Worm (Caenorhabditis elegans) whole organism, early embryonic: ENCODE data around the gene pah-1.

Experiments used
- B0310.2 ChIP-seq: sonication (generic microtip); optimal IDR thresholded peaks from 2 replicates; lab custom pipeline; 2016; ENCODE audit warnings: mild to moderate bottlenecking, missing genetic modification characterization, missing compliant biosample characterization
- F13C5.2 ChIP-seq: sonication (generic microtip); optimal IDR thresholded peaks from 2 replicates; lab custom pipeline; 2017; ENCODE audit warnings: mild to moderate bottlenecking, missing genetic modification characterization, inconsistent platforms, missing compliant biosample characterization
- aly-1 ChIP-seq: sonication (generic microtip); optimal IDR thresholded peaks from 2 replicates; lab custom pipeline; 2016; ENCODE audit warnings: missing genetic modification characterization, missing compliant biosample characterization
- ama-1 ChIP-seq: fragments of 150-350 bp; optimal IDR thresholded peaks from 2 replicates; lab custom pipeline; 2014
- ceh-13 ChIP-seq: fragments of 200-800 bp; sonication (Bioruptor generic); optimal IDR thresholded peaks from 2 replicates; lab custom pipeline; 2018; ENCODE audit warnings: mild to moderate bottlenecking, missing genetic modification characterization, missing compliant biosample characterization
- ceh-36 ChIP-seq: sonication (generic microtip); optimal IDR thresholded peaks from 2 replicates; lab custom pipeline; 2016; ENCODE audit warnings: missing genetic modification characterization, inconsistent platforms, missing compliant biosample characterization
- ets-7 ChIP-seq: sonication (generic microtip); optimal IDR thresholded peaks from 2 replicates; lab custom pipeline; 2016; ENCODE audit warnings: missing genotype, missing genetic modification characterization, missing compliant biosample characterization
- flt-1 ChIP-seq: fragments of 200-800 bp; sonication (Bioruptor generic); IDR thresholded peaks from 2 replicates; pipeline ENCODE4 v1.3.6; 2022; ENCODE audit warnings: missing genetic modification characterization, missing compliant biosample characterization
- hmbx-1 ChIP-seq: sonication (generic microtip); optimal IDR thresholded peaks from 2 replicates; lab custom pipeline; 2016; ENCODE audit warnings: mild to moderate bottlenecking, missing genetic modification characterization, missing compliant biosample characterization
- hmg-4 ChIP-seq: fragments of 200-800 bp; sonication (Bioruptor generic); optimal IDR thresholded peaks from 2 replicates; lab custom pipeline; 2018; ENCODE audit warnings: mild to moderate bottlenecking, missing genetic modification characterization, missing compliant biosample characterization
- hnd-1 ChIP-seq: sonication (generic microtip); optimal IDR thresholded peaks from 2 replicates; lab custom pipeline; 2016; ENCODE audit warnings: missing genetic modification characterization, missing compliant biosample characterization
- pes-1 ChIP-seq: fragments of 200-800 bp; sonication (Bioruptor generic); IDR thresholded peaks from 2 replicates; pipeline ENCODE4 v1.3.6; 2022; ENCODE audit warnings: missing genetic modification reagents, missing genetic modification characterization, missing compliant biosample characterization
- scrt-1 ChIP-seq: fragments of 200-800 bp; sonication (Bioruptor generic); IDR thresholded peaks from 2 replicates; pipeline ENCODE4 v1.3.6; 2022; ENCODE audit warnings: missing genetic modification characterization, missing compliant biosample characterization
- sea-1 ChIP-seq: fragments of 200-800 bp; sonication (Bioruptor generic); conservative IDR thresholded peaks from 2 replicates; pipeline ENCODE4 v1.3.6; 2022; ENCODE audit warnings: missing genetic modification characterization, missing compliant biosample characterization
- tbx-11 ChIP-seq: fragments of 200-800 bp; sonication (Bioruptor generic); IDR thresholded peaks from 2 replicates; pipeline ENCODE4 v1.3.6; 2022; ENCODE audit warnings: missing genetic modification characterization, missing compliant biosample characterization
- tbx-37 ChIP-seq: fragments of 200-800 bp; sonication (Bioruptor generic); conservative IDR thresholded peaks from 2 replicates; pipeline ENCODE4 v1.3.6; 2022; ENCODE audit warnings: missing genetic modification reagents, missing genetic modification characterization, missing compliant biosample characterization
- tra-4 ChIP-seq: sonication (generic microtip); optimal IDR thresholded peaks from 2 replicates; lab custom pipeline; 2017; ENCODE audit warnings: missing genetic modification characterization, missing compliant biosample characterization

The pah-1 gene

ce11 chrII:8789828-8790558, 23.2 kb upstream of the pah-1 start, which contains the start of gene F07H5.13:
F07H5.13 (plus strand) TSS chrII:8790557.
- TF ChIP-seq tbx-37 (no peak), aly-1 (tag; lab: Kevin White, UChicago) (peak; percentile 31), ets-7 (tag; lab: Kevin White, UChicago) (no peak), sea-1 (GFP tag; lab: Robert Waterston, UW) (no peak; the same call in 1 of the 2 replicates), F13C5.2 (tag; lab: Kevin White, UChicago) (no peak), scrt-1 (GFP tag; lab: Robert Waterston, UW) (no peak), hnd-1 (peak; percentile 19), ama-1 (lab: Kevin White, UChicago) (peak; percentile 50), tra-4 (no peak), hmg-4 (GFP tag; lab: Kevin White, UChicago) (peak; percentile 48), ceh-13 (no peak), B0310.2 (peak; percentile 48), flt-1 (no peak), hmbx-1 (tag; lab: Kevin White, UChicago) (no peak), pes-1 (no peak), tbx-11 (GFP tag; lab: Robert Waterston, UW) (no peak), ceh-36 (tag; lab: Kevin White, UChicago) (no peak)

DNA sequence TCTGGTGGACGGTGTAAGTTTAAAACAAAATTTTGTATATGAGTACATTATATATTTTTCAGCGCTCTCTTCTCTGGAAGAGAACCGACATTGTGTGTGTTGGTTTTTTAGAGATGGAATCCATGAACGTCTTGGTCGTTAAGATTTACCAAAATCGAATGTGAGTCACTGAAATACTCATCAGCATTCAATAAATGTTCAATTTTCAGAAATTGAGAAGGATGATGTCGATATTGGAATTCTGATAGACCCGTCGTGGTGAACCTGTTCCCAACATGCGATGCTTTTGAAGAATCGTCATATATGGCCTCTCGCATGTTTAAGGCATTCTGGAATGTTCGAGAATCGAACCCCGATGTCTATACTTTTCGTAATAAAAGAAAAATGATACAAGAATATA, 22.0 kb upstream of the pah-1 start:
- TF ChIP-seq sea-1 (GFP tag; lab: Robert Waterston, UW) (no peak), tbx-37 (no peak), ama-1 (lab: Kevin White, UChicago) (peak; percentile 19), F13C5.2 (tag; lab: Kevin White, UChicago) (no peak), tra-4 (no peak), ceh-13 (no peak), B0310.2 (no peak)

- no peak for TF ChIP-seq tra-4
- no peak for TF ChIP-seq tbx-11 (GFP tag; lab: Robert Waterston, UW)
- no peak for TF ChIP-seq hmg-4 (GFP tag; lab: Kevin White, UChicago)
- no peak for TF ChIP-seq aly-1 (tag; lab: Kevin White, UChicago)
- TF ChIP-seq scrt-1 (GFP tag; lab: Robert Waterston, UW) = 0 out of 2 replicates have a peak, but pooled peaks have one; percentile 44
- peak; percentile 58 for TF ChIP-seq F13C5.2 (tag; lab: Kevin White, UChicago)
Observed at ce11 chrII:8787376-8787775, 20.6 kb upstream of the pah-1 start.

ce11 chrII:8785875-8786274, 19.1 kb upstream of the pah-1 start:
- TF ChIP-seq hmbx-1 (tag; lab: Kevin White, UChicago) = no peak
- TF ChIP-seq tbx-11 (GFP tag; lab: Robert Waterston, UW) = no peak
- no peak for TF ChIP-seq ets-7 (tag; lab: Kevin White, UChicago)
- no peak for TF ChIP-seq hnd-1
- no peak for TF ChIP-seq ceh-36 (tag; lab: Kevin White, UChicago)
- no peak for TF ChIP-seq aly-1 (tag; lab: Kevin White, UChicago)

ce11 chrII:8784235-8784928, 17.6 kb upstream of the pah-1 start:
- TF ChIP-seq aly-1 (tag; lab: Kevin White, UChicago) = no peak
- no peak for TF ChIP-seq ets-7 (tag; lab: Kevin White, UChicago)
- TF ChIP-seq B0310.2 = no peak
- TF ChIP-seq sea-1 (GFP tag; lab: Robert Waterston, UW) = no peak
- no peak for TF ChIP-seq ama-1 (lab: Kevin White, UChicago)
- no peak for TF ChIP-seq scrt-1 (GFP tag; lab: Robert Waterston, UW)
- no peak for TF ChIP-seq tbx-11 (GFP tag; lab: Robert Waterston, UW)
- no peak for TF ChIP-seq ceh-13
- no peak for TF ChIP-seq F13C5.2 (tag; lab: Kevin White, UChicago)
- no peak for TF ChIP-seq flt-1

DNA sequence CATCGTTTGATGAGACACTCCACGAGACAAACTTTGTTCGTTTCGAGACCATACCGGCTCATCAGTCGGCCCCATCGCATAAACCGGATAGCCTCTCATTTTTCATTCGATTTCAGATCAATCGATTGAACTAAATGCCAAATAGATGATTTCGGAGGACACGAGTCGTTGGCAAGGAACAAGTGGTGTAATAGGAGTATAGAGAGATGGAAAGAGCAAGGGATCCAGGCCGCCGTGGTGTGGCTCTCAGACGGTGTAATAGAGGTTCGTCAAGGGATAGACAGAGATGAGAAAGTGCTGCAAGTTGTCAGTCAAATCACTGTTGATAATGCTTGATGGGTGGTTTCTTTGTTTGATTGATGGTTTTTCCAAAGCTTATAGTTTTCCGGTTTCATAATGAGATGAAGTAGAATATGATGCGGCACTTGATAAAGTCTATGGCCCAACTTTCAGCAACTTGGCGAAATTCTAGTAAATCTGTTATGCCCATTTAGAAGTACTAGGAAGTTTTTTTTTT, 16.7 kb upstream of the pah-1 start, which contains the start of gene sgn-1:
TSS of gene sgn-1 (minus strand) at position 220 of the 517 bp plus-strand sequence.
- TF ChIP-seq ets-7 (tag; lab: Kevin White, UChicago) = no peak
- TF ChIP-seq sea-1 (GFP tag; lab: Robert Waterston, UW) = no peak
- TF ChIP-seq B0310.2 = no peak
- no peak for TF ChIP-seq hmbx-1 (tag; lab: Kevin White, UChicago)
- TF ChIP-seq hmg-4 (GFP tag; lab: Kevin White, UChicago) = no peak
- TF ChIP-seq ceh-13 = no peak
- TF ChIP-seq aly-1 (tag; lab: Kevin White, UChicago) = no peak
- TF ChIP-seq F13C5.2 (tag; lab: Kevin White, UChicago) = no peak
- no peak for TF ChIP-seq ama-1 (lab: Kevin White, UChicago)
- TF ChIP-seq tbx-11 (GFP tag; lab: Robert Waterston, UW) = no peak
- TF ChIP-seq tra-4 = no peak
- TF ChIP-seq ceh-36 (tag; lab: Kevin White, UChicago) = no peak
- no peak for TF ChIP-seq scrt-1 (GFP tag; lab: Robert Waterston, UW)
- TF ChIP-seq flt-1 = no peak
- TF ChIP-seq pes-1 = no peak

DNA sequence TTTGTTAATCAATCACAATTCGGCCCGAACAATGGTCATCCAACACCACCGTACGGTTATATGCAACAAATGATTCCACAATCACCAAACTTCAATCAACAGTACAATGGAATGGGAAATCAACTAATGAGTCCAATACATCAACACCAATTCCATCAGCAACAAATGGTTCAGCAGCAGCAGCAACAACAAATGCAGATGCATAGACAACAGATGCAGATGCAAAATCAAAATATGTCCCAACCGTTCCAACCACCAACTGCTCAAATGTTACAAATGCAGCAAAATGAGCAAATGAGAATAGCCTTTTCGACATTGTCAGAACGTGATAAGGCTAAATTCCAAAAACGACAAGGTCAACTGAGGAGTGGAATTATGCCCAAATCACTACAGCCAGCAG, 9.7 kb upstream of the pah-1 start:
- no peak for TF ChIP-seq scrt-1 (GFP tag; lab: Robert Waterston, UW)
- no peak for TF ChIP-seq F13C5.2 (tag; lab: Kevin White, UChicago)
- no peak for TF ChIP-seq aly-1 (tag; lab: Kevin White, UChicago)
- TF ChIP-seq tbx-11 (GFP tag; lab: Robert Waterston, UW) = no peak
- no peak for TF ChIP-seq hnd-1
- TF ChIP-seq flt-1 = no peak
- no peak for TF ChIP-seq tbx-37
- TF ChIP-seq hmbx-1 (tag; lab: Kevin White, UChicago) = no peak
- TF ChIP-seq hmg-4 (GFP tag; lab: Kevin White, UChicago) = no peak
- no peak for TF ChIP-seq ceh-36 (tag; lab: Kevin White, UChicago)
- TF ChIP-seq tra-4 = no peak
